Fruit fly (Drosophila melanogaster) Kc167 (cell line): ENCODE results near the gene CG10469.

Experiments
- Myc ChIP-seq: fragments of >200 bp; optimal IDR thresholded peaks from 2 replicates; lab custom pipeline; 2017; ENCODE audit warnings: missing external identifiers
- Sin3A ChIP-seq: fragments of >200 bp; optimal IDR thresholded peaks from 2 replicates; lab custom pipeline; 2018; ENCODE audit warnings: missing external identifiers
- h ChIP-seq: fragments of >200 bp; optimal IDR thresholded peaks from 3 replicates; lab custom pipeline; 2018; ENCODE audit warnings: missing external identifiers
- insv ChIP-seq: fragments of >200 bp; optimal IDR thresholded peaks from 3 replicates; lab custom pipeline; 2018; ENCODE audit warnings: missing external identifiers
- psq ChIP-seq: fragments of >200 bp; optimal IDR thresholded peaks from 2 replicates; lab custom pipeline; 2017; ENCODE audit warnings: missing external identifiers
- ttk ChIP-seq: sonication (Bioruptor generic); optimal IDR thresholded peaks from 2 replicates; lab custom pipeline; 2017; ENCODE audit warnings: missing external identifiers

The CG10469 gene

DNA sequence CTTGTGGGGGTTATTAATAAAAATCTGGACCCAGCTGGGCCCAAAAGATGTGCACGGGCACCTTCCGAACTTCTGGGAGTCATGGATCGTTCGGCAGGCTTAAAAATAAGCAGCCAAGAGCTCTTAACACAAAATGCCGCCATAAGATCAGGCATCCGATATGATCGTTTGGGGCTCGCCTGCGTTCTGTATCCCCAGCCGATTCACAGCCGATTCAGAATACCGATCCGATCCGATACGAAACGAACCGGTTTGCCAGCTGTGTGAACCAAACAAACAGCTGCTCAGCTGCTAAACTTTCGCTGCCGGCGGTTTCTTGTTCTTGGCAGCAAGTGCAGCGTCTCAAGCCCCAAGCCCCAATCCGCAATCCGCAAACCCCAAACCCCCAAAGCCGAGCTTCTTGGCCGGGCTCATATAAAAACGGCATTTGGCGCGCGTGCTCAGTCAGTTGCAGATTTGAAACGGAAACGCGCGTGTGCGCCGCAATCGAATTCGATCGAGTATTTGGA lies 27.2 kb downstream of the CG10469 start, which contains the start of gene CG42269:
Gene CG42269, plus strand, starts transcription at position 416 of the 509 bp plus-strand sequence.
- TF ChIP-seq Myc (lab: Kevin White, UChicago): no peak
- TF ChIP-seq insv (lab: Kevin White, UChicago): no peak
- no peak for TF ChIP-seq ttk (lab: Kevin White, UChicago)
- TF ChIP-seq psq (lab: Kevin White, UChicago): no peak
- no peak for TF ChIP-seq Sin3A (lab: Kevin White, UChicago)
- TF ChIP-seq h (lab: Kevin White, UChicago): no peak

- TF ChIP-seq Myc (lab: Kevin White, UChicago) (no peak), Sin3A (lab: Kevin White, UChicago) (no peak), psq (lab: Kevin White, UChicago) (no peak), insv (lab: Kevin White, UChicago) (no peak), ttk (lab: Kevin White, UChicago) (no peak), h (lab: Kevin White, UChicago) (no peak)
Observed at dm6 chr3L:6062860-6063607, 30.1 kb downstream of the CG10469 start, which contains the start of gene CG10472. TSS of gene CG10472 (minus strand) at chr3L:6062910.

DNA sequence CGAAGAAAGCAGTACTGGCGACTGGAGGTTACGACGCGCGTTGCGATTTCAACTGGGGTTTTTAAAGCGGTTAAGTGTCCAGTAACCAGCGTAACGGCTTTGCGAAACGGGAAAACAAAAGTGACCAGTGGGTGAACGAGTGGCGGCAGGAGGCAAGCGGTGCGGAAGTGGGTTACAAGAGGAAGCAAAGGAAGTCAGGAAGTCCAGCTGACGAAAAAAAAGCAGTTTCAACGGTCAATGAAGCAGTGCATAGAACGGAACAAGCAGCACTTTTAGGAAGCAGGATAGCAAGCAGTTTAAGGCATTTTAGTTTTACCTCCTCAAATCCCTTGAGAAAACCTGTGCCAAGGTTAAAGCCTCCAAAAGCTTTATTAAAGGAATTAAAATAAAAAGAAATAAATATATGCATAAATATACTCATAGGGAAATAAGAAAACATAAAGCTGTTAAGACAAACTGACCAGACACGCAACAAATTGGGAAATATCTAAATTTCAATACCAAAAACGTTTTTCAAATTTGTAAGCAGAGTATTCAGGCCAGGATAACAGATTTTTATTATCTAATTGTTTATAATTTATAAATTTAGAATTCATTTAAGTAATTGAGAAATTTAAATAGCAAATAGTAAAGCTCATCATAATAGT lies 33.9 kb downstream of the CG10469 start, which contains the start of gene CG6592:
Gene CG6592, plus strand, starts transcription at position 597 of the 647 bp plus-strand sequence.
- no peak for TF ChIP-seq h (lab: Kevin White, UChicago)
- no peak for TF ChIP-seq psq (lab: Kevin White, UChicago)
- no peak for TF ChIP-seq ttk (lab: Kevin White, UChicago)
- TF ChIP-seq Myc (lab: Kevin White, UChicago): no peak
- no peak for TF ChIP-seq insv (lab: Kevin White, UChicago)
- no peak for TF ChIP-seq Sin3A (lab: Kevin White, UChicago)

- TF ChIP-seq ttk (lab: Kevin White, UChicago): no peak
- no peak for TF ChIP-seq insv (lab: Kevin White, UChicago)
- no peak for TF ChIP-seq Sin3A (lab: Kevin White, UChicago)
- TF ChIP-seq h (lab: Kevin White, UChicago): no peak
- TF ChIP-seq Myc (lab: Kevin White, UChicago): no peak
- no peak for TF ChIP-seq psq (lab: Kevin White, UChicago)
Observed at dm6 chr3L:6054803-6055202, 38.3 kb downstream of the CG10469 start, which contains the start of gene tant. TSS of gene tant (plus strand) at chr3L:6055136.

DNA sequence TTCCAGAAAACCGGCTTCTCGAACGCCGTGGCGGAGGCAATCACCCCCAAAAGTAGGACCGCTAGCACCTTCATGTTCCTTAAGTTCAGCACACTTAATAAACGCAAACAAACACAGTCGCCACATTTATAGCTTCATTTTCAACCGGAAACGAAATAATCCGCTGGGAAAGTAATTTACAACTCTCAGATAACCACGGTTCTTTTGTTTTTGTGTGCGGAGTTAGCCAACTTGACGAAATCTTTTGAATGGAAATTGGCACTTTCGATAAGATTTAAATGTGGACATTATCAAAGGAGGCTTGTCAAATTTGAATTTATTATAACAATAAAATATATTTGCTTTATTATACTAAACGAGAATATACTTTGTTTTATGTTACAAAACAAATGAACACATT lies 38.8 kb downstream of the CG10469 start, which contains the start of gene Jon65Ai:
Gene Jon65Ai, minus strand, starts transcription at position 101 of the 400 bp plus-strand sequence.
- TF ChIP-seq ttk (lab: Kevin White, UChicago) (no peak), insv (lab: Kevin White, UChicago) (no peak), psq (lab: Kevin White, UChicago) (no peak), h (lab: Kevin White, UChicago) (no peak), Myc (lab: Kevin White, UChicago) (no peak), Sin3A (lab: Kevin White, UChicago) (no peak)

DNA sequence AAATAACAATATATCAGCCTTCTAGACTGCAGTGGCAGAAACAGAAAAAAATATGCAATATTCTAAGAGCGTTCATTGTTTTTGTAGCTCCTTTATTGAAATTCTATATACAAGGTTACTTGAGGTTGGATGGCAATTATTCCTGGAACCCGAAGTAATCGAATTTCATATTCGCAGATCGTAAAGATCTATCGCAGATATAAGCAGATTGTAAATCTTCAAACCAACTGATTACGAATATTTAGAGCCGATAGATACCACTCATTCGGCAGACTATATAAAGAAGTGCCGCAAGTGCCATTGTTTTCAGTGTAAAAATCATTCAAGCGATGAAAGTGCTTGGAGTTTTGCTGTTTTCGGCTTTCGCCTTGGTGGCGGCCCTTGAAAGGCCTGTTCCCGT lies 41.1 kb downstream of the CG10469 start, which contains the start of gene Jon65Aii:
Gene Jon65Aii, plus strand, starts transcription at position 301 of the 400 bp plus-strand sequence.
- TF ChIP-seq psq (lab: Kevin White, UChicago) (no peak), Sin3A (lab: Kevin White, UChicago) (no peak), insv (lab: Kevin White, UChicago) (no peak), h (lab: Kevin White, UChicago) (no peak), Myc (lab: Kevin White, UChicago) (no peak), ttk (lab: Kevin White, UChicago) (no peak)

dm6 chr3L:6050230-6050807 lies 42.8 kb downstream of the CG10469 start, which contains the start of gene Jon65Aiii:
TSS of gene Jon65Aiii (plus strand) at chr3L:6050757.
- no peak for TF ChIP-seq Myc (lab: Kevin White, UChicago)
- TF ChIP-seq ttk (lab: Kevin White, UChicago): no peak
- TF ChIP-seq h (lab: Kevin White, UChicago): no peak
- no peak for TF ChIP-seq Sin3A (lab: Kevin White, UChicago)
- no peak for TF ChIP-seq psq (lab: Kevin White, UChicago)
